Worm (Caenorhabditis elegans): Measurements from ENCODE around the gene cyp-29A2.

cyp-29A2 gene

DNA sequence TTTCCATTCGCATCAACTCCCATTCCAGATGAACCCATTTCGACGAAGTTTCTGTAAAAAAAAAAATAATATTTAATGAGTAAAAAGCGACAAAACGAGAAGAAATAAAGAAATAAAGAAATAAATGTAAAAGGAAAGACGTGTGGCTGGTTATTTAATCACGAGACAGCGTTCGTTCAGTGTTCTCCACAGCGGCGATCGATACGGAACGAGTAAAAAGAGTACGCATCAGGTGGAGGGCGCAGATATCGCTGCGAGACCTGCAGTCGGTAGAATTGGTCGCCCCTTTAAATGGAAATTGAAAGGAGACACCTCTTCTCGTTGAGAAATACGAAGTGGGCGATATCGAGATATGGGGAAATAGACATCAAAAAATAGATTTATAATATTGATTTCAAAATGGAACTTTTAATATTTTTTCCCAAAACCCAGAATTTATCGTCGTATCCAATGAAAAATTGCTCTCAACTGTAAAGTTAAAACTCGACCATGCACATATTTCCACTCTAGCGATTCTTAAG, 11.3 kb downstream of the cyp-29A2 start, which contains the start of gene pqn-70 (continued):
- TF ChIP-seq dpl-1 (GFP tag; optimal IDR thresholded peaks at IDR 0.05) (peak; percentile 41 to 75 (median 69)), nhr-90 (tag; optimal IDR thresholded peaks at IDR 0.05; ENCODE audit: poor library complexity) (peak; percentile 79), grh-1 (GFP tag; IDR thresholded peaks at IDR 0.05) (peak; percentile 69), ceh-63 (GFP tag; optimal IDR thresholded peaks at IDR 0.05) (no peak), hpl-2 (GFP tag; optimal IDR thresholded peaks at IDR 0.05) (peak; percentile 45), ztf-4 (tag; optimal IDR thresholded peaks at IDR 0.05) (peak; percentile 75), Y116A8C.19 (tag; optimal IDR thresholded peaks at IDR 0.05; ENCODE audit: borderline replicate concordance) (no peak), nhr-28 (tag; optimal IDR thresholded peaks at IDR 0.05) (no peak), pag-3 (tag; optimal IDR thresholded peaks at IDR 0.05; ENCODE audit: borderline replicate concordance, insufficient read depth) (no peak), egl-27 (tag; optimal IDR thresholded peaks at IDR 0.05) (no peak), dsc-1 (tag; optimal IDR thresholded peaks at IDR 0.05) (peak; percentile 66), nhr-19 (GFP tag; conservative IDR thresholded peaks at IDR 0.05) (peak; percentile 83), nhr-12 (tag; optimal IDR thresholded peaks at IDR 0.05) (no peak), nhr-11 (tag; optimal IDR thresholded peaks at IDR 0.05) (peak; percentile 12), sup-37 (GFP tag; optimal IDR thresholded peaks at IDR 0.05) (no peak), nhr-47 (tag; optimal IDR thresholded peaks at IDR 0.05) (peak; percentile 88), C16A3.4 (tag; optimal IDR thresholded peaks at IDR 0.05) (peak; percentile 80), irx-1 (tag; optimal IDR thresholded peaks at IDR 0.05) (peak; percentile 65), efl-3 (GFP tag; optimal IDR thresholded peaks at IDR 0.05) (no peak), pax-3 (tag; optimal IDR thresholded peaks at IDR 0.05) (peak; percentile 61), nhr-76 (tag; optimal IDR thresholded peaks at IDR 0.05) (no peak), fkh-8 (tag; optimal IDR thresholded peaks at IDR 0.05) (peak; percentile 74), jun-1 (tag; optimal IDR thresholded peaks at IDR 0.05) (peak; percentile 64), unc-130 (tag; optimal IDR thresholded peaks at IDR 0.05) (peak; percentile 87), aly-2 (tag; optimal IDR thresholded peaks at IDR 0.05) (peak; percentile 25), isw-1 (GFP tag; IDR thresholded peaks at IDR 0.05) (peak; percentile 85), xbp-1 (tag; optimal IDR thresholded peaks at IDR 0.05) (peak; percentile 75), lin-35 (GFP tag; optimal IDR thresholded peaks at IDR 0.05) (peak; percentile 79 to 88), fos-1 (tag; optimal IDR thresholded peaks at IDR 0.05) (peak; percentile 28), zag-1 (tag; optimal IDR thresholded peaks at IDR 0.05) (no peak), lin-15B (tag; optimal IDR thresholded peaks at IDR 0.05) (peak; percentile 53), nhr-84 (tag; optimal IDR thresholded peaks at IDR 0.05) (no peak), efl-1 (optimal IDR thresholded peaks at IDR 0.05) (peak; percentile 81 to 89), efl-1 (GFP tag; optimal IDR thresholded peaks at IDR 0.05 in 1 of 2) (peak; percentile 68 to 97), skn-1 (tag; optimal IDR thresholded peaks at IDR 0.05) (peak; percentile 70), ama-1 (optimal IDR thresholded peaks at IDR 0.05) (no peak), tbx-2 (tag; optimal IDR thresholded peaks at IDR 0.05) (peak; percentile 86), unc-30 (tag; optimal IDR thresholded peaks at IDR 0.05) (no peak), nhr-237 (tag; optimal IDR thresholded peaks at IDR 0.05) (peak; percentile 39), lin-39 (tag; optimal IDR thresholded peaks at IDR 0.05) (peak; percentile 23), ceh-8 (GFP tag; optimal IDR thresholded peaks at IDR 0.05) (no peak), fkh-4 (tag; optimal IDR thresholded peaks at IDR 0.05; ENCODE audit: borderline replicate concordance) (no peak)

DNA sequence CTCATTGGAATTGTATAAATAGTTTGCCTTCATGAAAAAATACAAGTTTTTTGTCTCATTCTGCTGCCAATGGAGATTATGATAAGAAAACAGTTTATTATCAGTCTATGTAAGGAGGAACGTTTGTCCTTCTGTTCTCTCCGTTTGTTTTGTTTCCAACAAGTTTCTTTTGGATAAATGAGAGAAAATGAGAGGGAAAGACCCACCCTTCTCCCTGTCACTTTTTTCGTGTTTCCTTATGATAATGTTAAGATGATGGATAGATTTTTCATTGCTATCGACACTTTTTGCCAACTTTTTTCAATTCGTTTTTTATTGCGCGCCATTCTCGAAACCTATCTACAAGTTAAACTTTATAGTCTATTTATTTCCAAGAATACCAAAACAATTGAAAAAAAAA, 13.8 kb downstream of the cyp-29A2 start:
- TF ChIP-seq blmp-1 (tag; optimal IDR thresholded peaks at IDR 0.05): peak; percentile 80
- TF ChIP-seq mef-2 (tag; optimal IDR thresholded peaks at IDR 0.05): no peak
- TF ChIP-seq efl-1 (optimal IDR thresholded peaks at IDR 0.05): no peak
- peak in 1 of 2 experiments; percentile 2 for TF ChIP-seq efl-1 (GFP tag; optimal IDR thresholded peaks at IDR 0.05 in 1 of 2)
